Worm (Caenorhabditis elegans) whole organism, midembryonic: ENCODE results near the gene F58A6.1.
"Not testable (repeated sequence)": the region's sequence is repeated elsewhere in the genome, so short reads cannot be mapped to it uniquely, and the experiment has no call there.

Experiments
- flt-1 ChIP-seq: fragments of 200-800 bp; sonication (Bioruptor generic); IDR thresholded peaks from 2 replicates; pipeline ENCODE4 v1.3.6; 2022; ENCODE audit warnings: missing genetic modification characterization, missing compliant biosample characterization
- klf-2 ChIP-seq: fragments of 200-800 bp; sonication (Bioruptor generic); conservative IDR thresholded peaks from 2 replicates; pipeline ENCODE4 v1.3.6; 2022; ENCODE audit warnings: missing genetic modification reagents, missing genetic modification characterization, missing compliant biosample characterization
- med-1 ChIP-seq: sonication (generic microtip); optimal IDR thresholded peaks from 2 replicates; lab custom pipeline; 2017; ENCODE audit warnings: missing genetic modification characterization, mild to moderate bottlenecking, missing compliant biosample characterization, antibody characterized with exemption, missing genetic modification reagents; ENCODE audit not compliant: insufficient read depth
- ref-1 ChIP-seq: fragments of 200-800 bp; sonication (Bioruptor generic); conservative IDR thresholded peaks from 2 replicates; pipeline ENCODE4 v1.3.6; 2022; ENCODE audit warnings: missing genetic modification reagents, missing genetic modification characterization, missing compliant biosample characterization
- tab-1 ChIP-seq: fragments of 200-800 bp; sonication (Bioruptor generic); IDR thresholded peaks from 2 replicates; pipeline ENCODE4 v1.3.6; 2022; ENCODE audit warnings: missing genetic modification characterization, missing compliant biosample characterization
- ztf-23 ChIP-seq: fragments of 200-800 bp; sonication (Bioruptor generic); IDR thresholded peaks from 2 replicates; pipeline ENCODE4 v1.3.6; 2022; ENCODE audit warnings: missing genetic modification reagents, missing genetic modification characterization, missing compliant biosample characterization
- ztf-29 ChIP-seq: fragments of 200-800 bp; sonication (Bioruptor generic); IDR thresholded peaks from 2 replicates; pipeline ENCODE4 v1.3.6; 2022; ENCODE audit warnings: missing genetic modification reagents, missing genetic modification characterization, missing compliant biosample characterization

ce11 chrII:5097463-5097862 is 45.3 kb upstream of the F58A6.1 start:
- not testable (repeated sequence) for TF ChIP-seq med-1
- TF ChIP-seq flt-1 (peak; percentile 88), ztf-23 (GFP tag; lab: Robert Waterston, UW) (peak; percentile 98), ztf-29 (GFP tag; lab: Robert Waterston, UW) (peak; percentile 57; the same call in 1 of the 2 replicates), tab-1 (GFP tag; lab: Robert Waterston, UW) (peak; percentile 85), ref-1 (GFP tag; lab: Robert Waterston, UW) (peak; percentile 99), klf-2 (GFP tag; lab: Robert Waterston, UW) (peak; percentile 98)
